Worm (Caenorhabditis elegans) whole organism, L3 larva: ENCODE results near the gene Y17G7B.17.

Experiments used
- aly-2 ChIP-seq: fragments of 150-350 bp; optimal IDR thresholded peaks from 2 replicates; lab custom pipeline; 2014; ENCODE audit warnings: missing biosample characterization, missing genetic modification characterization
- ama-1 ChIP-seq: fragments of 150-350 bp; optimal IDR thresholded peaks from 2 replicates; lab custom pipeline; 2018
- ceh-28 ChIP-seq: fragments of 150-350 bp; optimal IDR thresholded peaks from 2 replicates; lab custom pipeline; 2014; ENCODE audit warnings: missing biosample characterization, missing genetic modification reagents, missing genetic modification characterization
- egl-27 ChIP-seq: sonication (generic microtip); optimal IDR thresholded peaks from 4 replicates; lab custom pipeline; 2017; ENCODE audit warnings: missing biosample characterization, missing genetic modification reagents, missing genetic modification characterization
- fkh-10 ChIP-seq: sonication (generic microtip); optimal IDR thresholded peaks from 2 replicates; lab custom pipeline; 2017; ENCODE audit warnings: missing biosample characterization, missing genetic modification reagents, missing genetic modification characterization
- mdl-1 ChIP-seq: fragments of 150-350 bp; optimal IDR thresholded peaks from 2 replicates; lab custom pipeline; 2014; ENCODE audit warnings: missing biosample characterization, missing genetic modification characterization
- mml-1 ChIP-seq: fragments of 150-350 bp; sonication (generic microtip); optimal IDR thresholded peaks from 3 replicates; lab custom pipeline; 2014; ENCODE audit warnings: missing biosample characterization, missing genetic modification characterization
- nhr-28 ChIP-seq: fragments of 150-350 bp; optimal IDR thresholded peaks from 2 replicates; lab custom pipeline; 2014; ENCODE audit warnings: missing biosample characterization, missing genetic modification characterization
- skn-1 ChIP-seq: fragments of 150-350 bp; optimal IDR thresholded peaks from 2 replicates; lab custom pipeline; 2014; ENCODE audit warnings: missing biosample characterization, missing genetic modification characterization
- snpc-4 ChIP-seq: fragments of 150-350 bp; optimal IDR thresholded peaks from 2 replicates; lab custom pipeline; 2014; ENCODE audit warnings: missing biosample characterization, missing genetic modification characterization
- unc-39 ChIP-seq: sonication (generic microtip); optimal IDR thresholded peaks from 4 replicates; lab custom pipeline; 2017; ENCODE audit warnings: missing biosample characterization, missing genetic modification characterization
- zag-1 ChIP-seq: fragments of 150-350 bp; optimal IDR thresholded peaks from 2 replicates; lab custom pipeline; 2014; ENCODE audit warnings: missing biosample characterization, missing genetic modification characterization

DNA sequence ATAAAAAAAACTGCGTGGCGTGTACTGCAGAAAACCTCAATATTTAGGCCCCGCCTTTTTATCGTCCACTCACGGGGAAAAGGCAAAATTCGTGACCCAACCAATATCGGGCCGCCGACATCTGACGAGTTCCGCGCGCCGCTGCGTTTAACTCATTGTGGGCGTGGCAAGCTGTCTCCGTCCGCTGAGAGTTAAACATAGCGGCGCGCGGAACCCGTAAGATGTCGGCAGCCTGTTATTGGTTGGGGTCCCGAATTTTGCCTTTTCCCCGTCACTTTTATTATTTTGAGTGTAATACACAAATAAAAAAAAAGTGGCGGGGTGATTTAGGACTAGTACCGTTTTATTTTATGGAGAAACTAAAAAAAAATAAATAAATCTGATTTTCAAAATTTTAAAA lies 23.4 kb downstream of the Y17G7B.17 start:
- TF ChIP-seq mdl-1 (tag; lab: Kevin White, UChicago) (no peak), nhr-28 (tag; lab: Kevin White, UChicago) (no peak), aly-2 (no peak), mml-1 (tag; lab: Kevin White, UChicago) (no peak), fkh-10 (GFP tag; lab: Kevin White, UChicago) (no peak), ama-1 (lab: Kevin White, UChicago) (no peak), zag-1 (tag; lab: Kevin White, UChicago) (no peak), unc-39 (tag; lab: Kevin White, UChicago) (no peak), snpc-4 (tag; lab: Kevin White, UChicago) (no peak), egl-27 (tag; lab: Kevin White, UChicago) (no peak), ceh-28 (tag; lab: Kevin White, UChicago) (no peak), skn-1 (tag; lab: Kevin White, UChicago) (no peak)
